Worm (Caenorhabditis elegans) whole organism, L2 larva: ENCODE results near the gene spp-9.

Experiments
- C34F6.9 ChIP-seq: fragments of 150-350 bp; optimal IDR thresholded peaks from 2 replicates; lab custom pipeline; 2014; ENCODE audit warnings: missing biosample characterization, missing genetic modification characterization
- F13H6.1 ChIP-seq: sonication (generic microtip); optimal IDR thresholded peaks from 2 replicates; lab custom pipeline; 2016; ENCODE audit warnings: missing genetic modification characterization, missing compliant biosample characterization
- R02D3.7 ChIP-seq: fragments of 150-350 bp; optimal IDR thresholded peaks from 2 replicates; lab custom pipeline; 2014; ENCODE audit warnings: missing biosample characterization, missing genetic modification characterization
- Y55F3AM.14 ChIP-seq: fragments of 200-800 bp; sonication (Bioruptor generic); optimal IDR thresholded peaks from 2 replicates; lab custom pipeline; 2018; ENCODE audit warnings: mild to moderate bottlenecking, missing genetic modification characterization, missing compliant biosample characterization
- ZK546.5 ChIP-seq: sonication (generic microtip); optimal IDR thresholded peaks from 2 replicates; lab custom pipeline; 2017; ENCODE audit warnings: missing biosample characterization, missing genetic modification characterization
- alr-1 ChIP-seq: fragments of 150-350 bp; optimal IDR thresholded peaks from 2 replicates; lab custom pipeline; 2014; ENCODE audit warnings: missing biosample characterization, missing genetic modification characterization
- aly-2 ChIP-seq: fragments of 150-350 bp; optimal IDR thresholded peaks from 2 replicates; lab custom pipeline; 2014; ENCODE audit warnings: missing biosample characterization, missing genetic modification characterization
- ama-1 ChIP-seq: fragments of 150-350 bp; optimal IDR thresholded peaks from 2 replicates; lab custom pipeline; 2018; ENCODE audit warnings: inconsistent platforms
- blmp-1 ChIP-seq: sonication (generic microtip); optimal IDR thresholded peaks from 2 replicates; lab custom pipeline; 2017; ENCODE audit warnings: missing genetic modification characterization, mild to moderate bottlenecking, missing compliant biosample characterization, antibody characterized with exemption, moderate library complexity; ENCODE audit not compliant: insufficient read depth
- ceh-16 ChIP-seq: fragments of 150-350 bp; optimal IDR thresholded peaks from 2 replicates; lab custom pipeline; 2014; ENCODE audit warnings: missing biosample characterization, missing genetic modification characterization
- ceh-82 ChIP-seq: fragments of 150-350 bp; optimal IDR thresholded peaks from 2 replicates; lab custom pipeline; 2014; ENCODE audit warnings: missing biosample characterization, missing genetic modification characterization
- crh-2 ChIP-seq: sonication (generic microtip); optimal IDR thresholded peaks from 2 replicates; lab custom pipeline; 2017; ENCODE audit warnings: missing biosample characterization, missing genetic modification characterization
- dmd-4 ChIP-seq: sonication (generic microtip); optimal IDR thresholded peaks from 2 replicates; lab custom pipeline; 2017; ENCODE audit warnings: missing biosample characterization, missing genetic modification characterization
- egl-27 ChIP-seq: sonication (generic microtip); optimal IDR thresholded peaks from 3 replicates; lab custom pipeline; 2017; ENCODE audit warnings: missing biosample characterization, missing genetic modification reagents, missing genetic modification characterization
- elt-1 ChIP-seq: fragments of 150-350 bp; optimal IDR thresholded peaks from 2 replicates; lab custom pipeline; 2014; ENCODE audit warnings: missing biosample characterization, missing genetic modification characterization
- elt-3 ChIP-seq: sonication (generic microtip); optimal IDR thresholded peaks from 2 replicates; lab custom pipeline; 2017; ENCODE audit warnings: missing biosample characterization, missing genetic modification characterization
- fos-1 ChIP-seq: fragments of 150-350 bp; optimal IDR thresholded peaks from 2 replicates; lab custom pipeline; 2014; ENCODE audit warnings: missing biosample characterization, missing genetic modification characterization
- gmeb-1 ChIP-seq: fragments of 150-350 bp; optimal IDR thresholded peaks from 2 replicates; lab custom pipeline; 2014; ENCODE audit warnings: missing biosample characterization, missing genetic modification characterization
- lin-11 ChIP-seq: fragments of 150-350 bp; sonication (generic microtip); optimal IDR thresholded peaks from 2 replicates; lab custom pipeline; 2014; ENCODE audit warnings: missing biosample characterization, missing genetic modification characterization, inconsistent platforms, mixed read lengths
- lin-13 ChIP-seq: fragments of 150-350 bp; optimal IDR thresholded peaks from 2 replicates; lab custom pipeline; 2014; ENCODE audit warnings: missing biosample characterization, missing genetic modification reagents, missing genetic modification characterization
- lin-39 ChIP-seq: fragments of 150-350 bp; optimal IDR thresholded peaks from 2 replicates; lab custom pipeline; 2014; ENCODE audit warnings: missing biosample characterization, missing genetic modification reagents, missing genetic modification characterization
- lsy-2 ChIP-seq, 2 experiments: fragments of 150-350 bp in 1 of 2; sonication (generic microtip) in 1 of 2; optimal IDR thresholded peaks; 2 replicates each; lab custom pipeline; 2014 to 2017; ENCODE audit warnings: missing biosample characterization in 2 of 2, missing genetic modification characterization in 2 of 2
- mab-5 ChIP-seq: fragments of 150-350 bp; optimal IDR thresholded peaks from 2 replicates; lab custom pipeline; 2014; ENCODE audit warnings: missing biosample characterization, missing genetic modification characterization
- mbf-1 ChIP-seq: sonication (generic microtip); optimal IDR thresholded peaks from 2 replicates; lab custom pipeline; 2017; ENCODE audit warnings: missing biosample characterization, missing genetic modification characterization
- mdl-1 ChIP-seq, 2 experiments: fragments of 150-350 bp in 1 of 2; sonication (generic microtip) in 1 of 2; optimal IDR thresholded peaks; 2 replicates each; lab custom pipeline; 2017; ENCODE audit warnings: missing biosample characterization in 2 of 2, missing genetic modification characterization in 2 of 2
- nhr-10 ChIP-seq: sonication (generic microtip); optimal IDR thresholded peaks from 2 replicates; lab custom pipeline; 2017; ENCODE audit warnings: missing biosample characterization, missing genetic modification characterization
- nhr-11 ChIP-seq: fragments of 150-350 bp; optimal IDR thresholded peaks from 2 replicates; lab custom pipeline; 2014; ENCODE audit warnings: missing biosample characterization, missing genetic modification characterization
- nhr-12 ChIP-seq: fragments of 150-350 bp; optimal IDR thresholded peaks from 2 replicates; lab custom pipeline; 2014; ENCODE audit warnings: missing biosample characterization, missing genetic modification characterization
- nhr-129 ChIP-seq: fragments of 150-350 bp; optimal IDR thresholded peaks from 2 replicates; lab custom pipeline; 2014; ENCODE audit warnings: missing biosample characterization, missing genetic modification characterization
- nhr-21 ChIP-seq: fragments of 150-350 bp; optimal IDR thresholded peaks from 2 replicates; lab custom pipeline; 2014; ENCODE audit warnings: missing biosample characterization, missing genetic modification characterization
- nhr-23 ChIP-seq: fragments of 150-350 bp; optimal IDR thresholded peaks from 2 replicates; lab custom pipeline; 2014; ENCODE audit warnings: missing biosample characterization, missing genetic modification reagents, missing genetic modification characterization
- nhr-237 ChIP-seq: fragments of 150-350 bp; optimal IDR thresholded peaks from 2 replicates; lab custom pipeline; 2014; ENCODE audit warnings: missing biosample characterization, missing genetic modification characterization
- nhr-25 ChIP-seq: fragments of 150-350 bp; sonication (generic microtip); optimal IDR thresholded peaks from 3 replicates; lab custom pipeline; 2014; ENCODE audit warnings: missing biosample characterization, missing genetic modification characterization
- nhr-6 ChIP-seq: fragments of 150-350 bp; optimal IDR thresholded peaks from 2 replicates; lab custom pipeline; 2014; ENCODE audit warnings: missing biosample characterization, missing genetic modification characterization
- nhr-77 ChIP-seq: fragments of 150-350 bp; optimal IDR thresholded peaks from 2 replicates; lab custom pipeline; 2014; ENCODE audit warnings: missing biosample characterization, missing genetic modification characterization
- peb-1 ChIP-seq: fragments of 150-350 bp; optimal IDR thresholded peaks from 2 replicates; lab custom pipeline; 2014; ENCODE audit warnings: missing biosample characterization, missing genetic modification characterization
- sem-4 ChIP-seq: fragments of 150-350 bp; optimal IDR thresholded peaks from 2 replicates; lab custom pipeline; 2014; ENCODE audit warnings: missing biosample characterization, missing genetic modification reagents, missing genetic modification characterization
- skn-1 ChIP-seq: sonication (generic microtip); optimal IDR thresholded peaks from 2 replicates; lab custom pipeline; 2017; ENCODE audit warnings: missing biosample characterization, missing genetic modification characterization
- sma-3 ChIP-seq: sonication (generic microtip); optimal IDR thresholded peaks from 2 replicates; lab custom pipeline; 2016; ENCODE audit warnings: missing genetic modification reagents, missing genetic modification characterization, missing compliant biosample characterization
- sma-9 ChIP-seq, 2 experiments: fragments of 150-350 bp in 1 of 2; sonication (generic microtip) in 1 of 2; optimal IDR thresholded peaks; 2 replicates each; lab custom pipeline; 2014 to 2016; ENCODE audit warnings: missing genetic modification characterization in 2 of 2, mild to moderate bottlenecking in 1 of 2, missing biosample characterization in 1 of 2, missing compliant biosample characterization in 1 of 2, missing genetic modification reagents in 1 of 2, moderate library complexity in 1 of 2
- snpc-4 ChIP-seq: fragments of 150-350 bp; optimal IDR thresholded peaks from 2 replicates; lab custom pipeline; 2014; ENCODE audit warnings: missing biosample characterization, missing genetic modification characterization
- unc-39 ChIP-seq: fragments of 150-350 bp; optimal IDR thresholded peaks from 2 replicates; lab custom pipeline; 2014; ENCODE audit warnings: missing biosample characterization, missing genetic modification characterization
- unc-55 ChIP-seq: fragments of 150-350 bp; sonication (generic microtip); optimal IDR thresholded peaks from 3 replicates; lab custom pipeline; 2014; ENCODE audit warnings: missing biosample characterization, missing genetic modification reagents, missing genetic modification characterization
- unc-62 ChIP-seq: fragments of 150-350 bp; optimal IDR thresholded peaks from 2 replicates; lab custom pipeline; 2014; ENCODE audit warnings: missing biosample characterization, missing genetic modification reagents, missing genetic modification characterization
- zag-1 ChIP-seq: fragments of 150-350 bp; optimal IDR thresholded peaks from 2 replicates; lab custom pipeline; 2014; ENCODE audit warnings: missing biosample characterization, missing genetic modification characterization
- ztf-1 ChIP-seq: fragments of 200-800 bp; sonication (Bioruptor generic); conservative IDR thresholded peaks from 2 replicates; pipeline ENCODE4 v1.3.6; 2022; ENCODE audit warnings: missing genetic modification characterization, missing compliant biosample characterization
- ztf-11 ChIP-seq: sonication (generic microtip); optimal IDR thresholded peaks from 2 replicates; lab custom pipeline; 2017; ENCODE audit warnings: missing biosample characterization, missing genetic modification characterization
- ztf-4 ChIP-seq: fragments of 150-350 bp; optimal IDR thresholded peaks from 2 replicates; lab custom pipeline; 2014; ENCODE audit warnings: missing biosample characterization, missing genetic modification characterization

The spp-9 gene

DNA sequence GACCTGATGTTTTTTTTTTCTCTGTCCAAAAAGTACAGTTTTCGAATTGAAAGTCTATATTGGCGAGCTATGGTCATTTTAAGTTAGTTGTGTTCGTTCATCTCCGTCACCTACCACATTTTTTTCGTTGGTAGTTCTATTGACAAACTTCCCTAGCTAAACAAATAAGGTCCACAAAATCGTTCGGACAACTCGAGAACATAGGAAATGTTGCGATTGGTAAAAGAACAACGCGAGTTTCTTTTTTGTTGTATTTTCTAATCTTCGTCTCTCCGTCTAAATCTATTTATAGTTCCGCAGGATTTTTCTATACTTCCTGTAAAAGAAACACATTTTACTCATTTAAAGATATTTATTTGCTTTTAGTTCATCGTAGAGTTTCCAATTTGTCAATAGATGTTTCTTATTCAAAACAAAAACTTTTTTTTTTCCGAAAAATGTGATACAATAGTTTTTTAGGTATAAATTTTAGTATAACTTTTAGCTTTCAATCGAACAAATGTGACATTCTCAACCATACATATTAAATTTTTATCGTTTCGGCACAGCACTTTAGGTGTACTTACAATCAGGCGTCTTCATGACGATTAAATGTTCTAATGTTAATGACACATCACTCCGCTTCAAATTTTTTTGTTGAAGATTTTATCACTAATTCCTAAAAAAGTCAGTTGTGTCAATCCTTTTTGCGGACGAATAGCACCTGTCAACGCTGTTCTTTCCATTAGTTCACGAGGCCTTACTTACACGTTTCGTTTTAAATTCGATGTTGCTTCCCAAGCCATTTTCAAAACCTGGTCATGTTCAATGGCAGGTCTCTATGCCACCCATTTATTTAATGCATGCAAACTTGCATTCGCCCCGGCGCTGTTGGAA is 20.9 kb upstream of the spp-9 start:
- peak; percentile 44 for TF ChIP-seq F13H6.1
- TF ChIP-seq sma-9 (GFP tag; optimal IDR thresholded peaks at IDR 0.05; lab: Kevin White, UChicago) = peak; percentile 8
- no peak for TF ChIP-seq sma-9 (tag; optimal IDR thresholded peaks at IDR 0.05; lab: Kevin White, UChicago)
- TF ChIP-seq lin-39 = no peak
- peak; percentile 14 for TF ChIP-seq fos-1 (tag; lab: Kevin White, UChicago)

DNA sequence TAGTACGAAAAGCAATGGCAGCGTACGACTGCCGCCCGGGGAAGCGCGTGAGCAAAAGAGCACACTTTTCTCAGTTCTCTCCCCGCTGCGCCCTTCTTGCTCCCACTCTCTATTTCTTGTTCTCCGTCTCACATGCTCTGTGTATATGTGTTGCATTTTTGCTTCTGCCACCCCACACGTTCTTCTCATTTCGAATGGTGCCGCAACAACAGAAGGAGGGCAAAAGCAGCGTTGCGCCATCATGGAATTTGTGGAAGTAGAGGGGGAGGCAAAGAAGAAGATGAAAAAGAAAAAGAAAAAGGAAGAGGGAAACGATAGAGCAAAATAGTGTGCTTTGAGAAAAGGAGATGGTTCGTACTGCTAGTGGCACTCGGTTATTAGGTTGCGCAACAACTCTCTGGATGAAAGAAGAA is 20.3 kb upstream of the spp-9 start:
- TF ChIP-seq ceh-82 (peak; percentile 38), peb-1 (tag; lab: Kevin White, UChicago) (no peak), zag-1 (peak; percentile 87), lin-13 (GFP tag; lab: Kevin White, UChicago) (peak; percentile 43), Y55F3AM.14 (peak; percentile 86), F13H6.1 (peak; percentile 90), nhr-11 (tag; lab: Kevin White, UChicago) (no peak), dmd-4 (tag; lab: Kevin White, UChicago) (no peak), nhr-77 (tag; lab: Kevin White, UChicago) (no peak), unc-62 (GFP tag; lab: Kevin White, UChicago) (no peak), unc-39 (tag; lab: Kevin White, UChicago) (no peak), ama-1 (lab: Kevin White, UChicago) (peak; percentile 26), ztf-4 (tag; lab: Kevin White, UChicago) (peak; percentile 80), mab-5 (tag; lab: Kevin White, UChicago) (no peak), C34F6.9 (peak; percentile 89), lin-11 (peak; percentile 69), ZK546.5 (tag; lab: Kevin White, UChicago) (no peak), blmp-1 (tag; lab: Kevin White, UChicago) (no peak), ztf-11 (tag; lab: Kevin White, UChicago) (no peak), aly-2 (tag; lab: Kevin White, UChicago) (no peak), nhr-21 (tag; lab: Kevin White, UChicago) (peak; percentile 16), R02D3.7 (no peak), mdl-1 (tag; optimal IDR thresholded peaks at IDR 0.05; lab: Kevin White, UChicago) (peak; percentile 41 to 88), alr-1 (tag; lab: Kevin White, UChicago) (no peak), fos-1 (tag; lab: Kevin White, UChicago) (peak; percentile 33), skn-1 (tag; lab: Kevin White, UChicago) (no peak), sem-4 (tag; lab: Kevin White, UChicago) (peak; percentile 84), crh-2 (peak; percentile 82), ztf-1 (GFP tag; lab: Robert Waterston, UW) (no peak), elt-1 (no peak), ceh-16 (tag; lab: Kevin White, UChicago) (no peak), sma-9 (GFP tag; optimal IDR thresholded peaks at IDR 0.05; lab: Kevin White, UChicago) (peak; percentile 71), sma-9 (tag; optimal IDR thresholded peaks at IDR 0.05; lab: Kevin White, UChicago) (no peak), lsy-2 (tag; optimal IDR thresholded peaks at IDR 0.05; lab: Kevin White, UChicago) (peak; percentile 41 to 70), gmeb-1 (tag; lab: Kevin White, UChicago) (no peak), nhr-237 (no peak), nhr-12 (no peak), unc-55 (peak; percentile 80), elt-3 (no peak), lin-39 (no peak), snpc-4 (tag; lab: Kevin White, UChicago) (peak; percentile 16), nhr-25 (tag; lab: Kevin White, UChicago) (no peak), nhr-129 (tag; lab: Kevin White, UChicago) (peak; percentile 94), nhr-10 (tag; lab: Kevin White, UChicago) (no peak), sma-3 (GFP tag; lab: Kevin White, UChicago) (no peak), nhr-6 (tag; lab: Kevin White, UChicago) (peak; percentile 69), mbf-1 (tag; lab: Kevin White, UChicago) (no peak), nhr-23 (tag; lab: Kevin White, UChicago) (no peak), egl-27 (peak; percentile 54)
- TF ChIP-seq, all 48 proteins: peak for 21
